Worm (Caenorhabditis elegans) whole organism, L4 larva: ENCODE results near the gene ZK632.9.

ENCODE experiments used
- D1046.2 ChIP-seq: fragments of 200-800 bp; sonication (Bioruptor generic); IDR thresholded peaks from 2 replicates; pipeline ENCODE4 v1.3.6; 2022; ENCODE audit warnings: missing genetic modification characterization, missing compliant biosample characterization
- F26F4.8 ChIP-seq: fragments of 200-800 bp; sonication (Bioruptor generic); conservative IDR thresholded peaks from 2 replicates; pipeline ENCODE4 v1.3.6; 2022; ENCODE audit warnings: missing genetic modification characterization, missing compliant biosample characterization
- F37D6.2 ChIP-seq: sonication (generic microtip); optimal IDR thresholded peaks from 2 replicates; lab custom pipeline; 2016; ENCODE audit warnings: mild to moderate bottlenecking, missing genetic modification characterization, missing compliant biosample characterization
- R02D3.7 ChIP-seq: fragments of 150-350 bp; sonication (generic microtip); optimal IDR thresholded peaks from 3 replicates; lab custom pipeline; 2014; ENCODE audit warnings: missing biosample characterization, missing genetic modification characterization
- T20F7.1 ChIP-seq: fragments of 200-800 bp; sonication (Bioruptor generic); optimal IDR thresholded peaks from 2 replicates; lab custom pipeline; 2018; ENCODE audit warnings: mild to moderate bottlenecking, missing genetic modification characterization, missing compliant biosample characterization
- Y105C5A.15 ChIP-seq: fragments of 200-800 bp; sonication (Bioruptor generic); IDR thresholded peaks from 2 replicates; pipeline ENCODE4 v1.3.6; 2022; ENCODE audit warnings: missing genetic modification characterization, missing compliant biosample characterization
- Y48G9A.11 ChIP-seq: fragments of 200-800 bp; sonication (Bioruptor generic); IDR thresholded peaks from 2 replicates; pipeline ENCODE4 v1.3.6; 2022; ENCODE audit warnings: missing genetic modification reagents, missing genetic modification characterization, missing compliant biosample characterization
- ZK337.2 ChIP-seq: fragments of 200-800 bp; sonication (Bioruptor generic); IDR thresholded peaks from 2 replicates; pipeline ENCODE4 v1.3.6; 2022; ENCODE audit warnings: missing genetic modification reagents, missing genetic modification characterization, missing compliant biosample characterization
- ZK546.5 ChIP-seq, 2 experiments: sonication (generic microtip); optimal IDR thresholded peaks; 2 replicates each; lab custom pipeline; 2017; ENCODE audit warnings: missing biosample characterization in 2 of 2, missing genetic modification characterization in 2 of 2
- aha-1 ChIP-seq: fragments of 150-350 bp; peaks from one replicate; lab custom pipeline; 2014; ENCODE audit warnings: missing biosample characterization, missing genetic modification characterization
- ama-1 ChIP-seq: fragments of 150-350 bp; optimal IDR thresholded peaks from 2 replicates; lab custom pipeline; 2014; ENCODE audit warnings: inconsistent platforms, mixed read lengths
- arid-1 ChIP-seq: fragments of 200-800 bp; sonication (Bioruptor generic); conservative IDR thresholded peaks from 2 replicates; pipeline ENCODE4 v1.3.6; 2022; ENCODE audit warnings: missing genetic modification reagents, missing genetic modification characterization, missing compliant biosample characterization
- ces-1 ChIP-seq: fragments of 150-350 bp; sonication (generic microtip); optimal IDR thresholded peaks from 4 replicates; lab custom pipeline; 2014; ENCODE audit warnings: missing biosample characterization, missing genetic modification reagents, missing genetic modification characterization
- daf-16 ChIP-seq, 3 experiments: sonication (generic microtip); optimal IDR thresholded peaks; 2 replicates each; lab custom pipeline; 2016 to 2017; ENCODE audit warnings: missing genetic modification characterization in 3 of 3, missing genetic modification reagents in 3 of 3, mild to moderate bottlenecking in 2 of 3, missing compliant biosample characterization in 2 of 3, missing biosample characterization in 1 of 3, moderate library complexity in 1 of 3
- daf-19 ChIP-seq: fragments of 200-800 bp; sonication (Bioruptor generic); conservative IDR thresholded peaks from 2 replicates; pipeline ENCODE4 v1.3.6; 2022; ENCODE audit warnings: missing genetic modification characterization, missing compliant biosample characterization
- dmd-9 ChIP-seq: fragments of 200-800 bp; sonication (Bioruptor generic); IDR thresholded peaks from 2 replicates; pipeline ENCODE4 v1.3.6; 2022; ENCODE audit warnings: missing genetic modification reagents, missing genetic modification characterization, missing compliant biosample characterization
- dpl-1 ChIP-seq: fragments of 150-350 bp; optimal IDR thresholded peaks from 2 replicates; lab custom pipeline; 2014; ENCODE audit warnings: missing biosample characterization, missing genetic modification reagents, missing genetic modification characterization
- duxl-1 ChIP-seq: sonication (generic microtip); optimal IDR thresholded peaks from 2 replicates; lab custom pipeline; 2016; ENCODE audit warnings: mild to moderate bottlenecking, missing genetic modification characterization, moderate library complexity, missing compliant biosample characterization; ENCODE audit not compliant: poor library complexity
- dve-1 ChIP-seq: sonication (generic microtip); optimal IDR thresholded peaks from 2 replicates; lab custom pipeline; 2017; ENCODE audit warnings: antibody characterized with exemption, mild to moderate bottlenecking, missing genetic modification characterization, missing compliant biosample characterization; ENCODE audit not compliant: insufficient read depth
- egl-27 ChIP-seq: sonication (generic microtip); optimal IDR thresholded peaks from 3 replicates; lab custom pipeline; 2017; ENCODE audit warnings: missing biosample characterization, missing genetic modification reagents, missing genetic modification characterization
- fkh-10 ChIP-seq: fragments of 150-350 bp; optimal IDR thresholded peaks from 2 replicates; lab custom pipeline; 2014; ENCODE audit warnings: missing biosample characterization, missing genetic modification reagents, missing genetic modification characterization
- gei-8 ChIP-seq: fragments of 200-800 bp; sonication (Bioruptor generic); optimal IDR thresholded peaks from 2 replicates; lab custom pipeline; 2018; ENCODE audit warnings: mild to moderate bottlenecking, missing genetic modification characterization, missing compliant biosample characterization
- hif-1 ChIP-seq, 2 experiments: sonication (generic microtip); optimal IDR thresholded peaks; 2 replicates each; lab custom pipeline; 2016 to 2017; ENCODE audit warnings: missing compliant biosample characterization in 2 of 2, missing genetic modification characterization in 2 of 2, missing genetic modification reagents in 2 of 2, missing genotype in 2 of 2, mild to moderate bottlenecking in 1 of 2
- hmg-1.1 ChIP-seq: fragments of 200-800 bp; sonication (Bioruptor generic); IDR thresholded peaks from 2 replicates; pipeline ENCODE4 v1.3.6; 2022; ENCODE audit warnings: missing genetic modification reagents, missing genetic modification characterization, missing compliant biosample characterization
- jun-1 ChIP-seq: fragments of 150-350 bp; optimal IDR thresholded peaks from 2 replicates; lab custom pipeline; 2014; ENCODE audit warnings: missing biosample characterization, missing genetic modification reagents, missing genetic modification characterization
- lin-15B ChIP-seq: fragments of 150-350 bp; sonication (generic microtip); optimal IDR thresholded peaks from 3 replicates; lab custom pipeline; 2014; ENCODE audit warnings: missing biosample characterization, missing genetic modification characterization
- lin-38 ChIP-seq: fragments of 200-800 bp; sonication (Bioruptor generic); IDR thresholded peaks from 2 replicates; pipeline ENCODE4 v1.3.6; 2022; ENCODE audit warnings: missing genetic modification reagents, missing genetic modification characterization, missing compliant biosample characterization
- lsy-2 ChIP-seq, 2 experiments: fragments of 150-350 bp in 1 of 2; sonication (generic microtip) in 1 of 2; optimal IDR thresholded peaks; 2 replicates each; lab custom pipeline; 2014 to 2017; ENCODE audit warnings: missing biosample characterization in 2 of 2, missing genetic modification characterization in 2 of 2
- madf-5 ChIP-seq, 2 experiments: fragments of 200-800 bp; sonication (Bioruptor generic); IDR thresholded peaks; 2 replicates each; pipeline ENCODE4 v1.3.6; 2022; ENCODE audit warnings: missing compliant biosample characterization in 2 of 2, missing genetic modification characterization in 2 of 2
- madf-9 ChIP-seq: fragments of 200-800 bp; sonication (Bioruptor generic); conservative IDR thresholded peaks from 2 replicates; pipeline ENCODE4 v1.3.6; 2022; ENCODE audit warnings: missing genetic modification reagents, missing genetic modification characterization, missing compliant biosample characterization
- mep-1 ChIP-seq: fragments of 150-350 bp; sonication (generic microtip); optimal IDR thresholded peaks from 3 replicates; lab custom pipeline; 2014; ENCODE audit warnings: missing biosample characterization, missing genetic modification characterization
- mes-2 ChIP-seq: sonication (generic microtip); optimal IDR thresholded peaks from 2 replicates; lab custom pipeline; 2016; ENCODE audit warnings: missing genotype, mild to moderate bottlenecking, missing genetic modification characterization, missing compliant biosample characterization; ENCODE audit not compliant: poor library complexity, severe bottlenecking
- nhr-102 ChIP-seq: sonication (generic microtip); optimal IDR thresholded peaks from 2 replicates; lab custom pipeline; 2016; ENCODE audit warnings: mild to moderate bottlenecking, missing genetic modification characterization, moderate library complexity, missing compliant biosample characterization
- nhr-237 ChIP-seq: sonication (generic microtip); optimal IDR thresholded peaks from 2 replicates; lab custom pipeline; 2017; ENCODE audit warnings: missing biosample characterization, missing genetic modification characterization
- nhr-25 ChIP-seq: sonication (generic microtip); optimal IDR thresholded peaks from 2 replicates; lab custom pipeline; 2017; ENCODE audit warnings: missing genetic modification characterization, mild to moderate bottlenecking, missing compliant biosample characterization, antibody characterized with exemption, moderate library complexity, borderline replicate concordance; ENCODE audit not compliant: insufficient read depth
- nhr-28 ChIP-seq: fragments of 150-350 bp; optimal IDR thresholded peaks from 2 replicates; lab custom pipeline; 2014; ENCODE audit warnings: missing biosample characterization, missing genetic modification characterization
- nhr-6 ChIP-seq: fragments of 150-350 bp; optimal IDR thresholded peaks from 2 replicates; lab custom pipeline; 2014; ENCODE audit warnings: missing biosample characterization, missing genetic modification characterization
- pha-4 ChIP-seq, 2 experiments: fragments of 150-350 bp in 1 of 2; fragments of 200-800 bp in 1 of 2; sonication (Bioruptor generic) in 1 of 2; IDR thresholded peaks in 1 of 2; optimal IDR thresholded peaks in 1 of 2; 2 replicates each; pipeline versions ENCODE4 v1.3.6 to Lab custom; 2014 to 2022; ENCODE audit warnings: missing genetic modification characterization in 2 of 2, missing genetic modification reagents in 2 of 2, missing biosample characterization in 1 of 2, missing compliant biosample characterization in 1 of 2
- php-3 ChIP-seq: fragments of 200-800 bp; sonication (Bioruptor generic); IDR thresholded peaks from 2 replicates; pipeline ENCODE4 v1.3.6; 2022; ENCODE audit warnings: missing genetic modification reagents, missing genetic modification characterization, missing compliant biosample characterization
- pqm-1 ChIP-seq: sonication (generic microtip); optimal IDR thresholded peaks from 2 replicates; lab custom pipeline; 2017; ENCODE audit warnings: missing biosample characterization, missing genetic modification characterization
- sdz-12 ChIP-seq: fragments of 200-800 bp; sonication (Bioruptor generic); optimal IDR thresholded peaks from 2 replicates; lab custom pipeline; 2018; ENCODE audit warnings: mild to moderate bottlenecking, missing genetic modification characterization, missing compliant biosample characterization
- snpc-1.2 ChIP-seq: fragments of 200-800 bp; sonication (Bioruptor generic); IDR thresholded peaks from 2 replicates; pipeline ENCODE4 v1.3.6; 2022; ENCODE audit warnings: missing genetic modification reagents, missing genetic modification characterization, missing compliant biosample characterization
- snpc-4 ChIP-seq: fragments of 150-350 bp; optimal IDR thresholded peaks from 2 replicates; lab custom pipeline; 2014; ENCODE audit warnings: missing biosample characterization, missing genetic modification characterization
- spr-3 ChIP-seq: fragments of 200-800 bp; sonication (Bioruptor generic); optimal IDR thresholded peaks from 2 replicates; lab custom pipeline; 2018; ENCODE audit warnings: mild to moderate bottlenecking, missing genetic modification characterization, missing compliant biosample characterization
- tag-97 ChIP-seq: fragments of 200-800 bp; sonication (Bioruptor generic); IDR thresholded peaks from 2 replicates; pipeline ENCODE4 v1.3.6; 2022; ENCODE audit warnings: missing genetic modification characterization, missing compliant biosample characterization
- unc-130 ChIP-seq: sonication (generic microtip); optimal IDR thresholded peaks from 2 replicates; lab custom pipeline; 2016; ENCODE audit warnings: missing genetic modification reagents, missing genetic modification characterization, missing compliant biosample characterization
- unc-62 ChIP-seq, 3 experiments: fragments of 150-350 bp in 1 of 3; sonication (generic microtip); optimal IDR thresholded peaks in 2 of 3; peaks in 1 of 3; 1 replicate in 1 of 3; 2 replicates in 2 of 3; lab custom pipeline; 2014 to 2017; ENCODE audit warnings: missing biosample characterization in 3 of 3, missing genetic modification characterization in 3 of 3, missing genetic modification reagents in 3 of 3, missing genotype in 1 of 3

Gene ZK632.9

ce11 chrIII:9867780-9868503 lies 42.7 kb upstream of the ZK632.9 start, which contains the start of gene dhhc-4:
Gene dhhc-4, minus strand, starts transcription at chrIII:9867792.
- peak in 1 of 2 experiments; percentile 10 for TF ChIP-seq daf-16 (GFP tag; optimal IDR thresholded peaks at IDR 0.05; lab: Kevin White, UChicago)
- TF ChIP-seq daf-16 (tag; optimal IDR thresholded peaks at IDR 0.05; lab: Kevin White, UChicago) = no peak
- no peak for TF ChIP-seq ZK546.5 (tag; optimal IDR thresholded peaks at IDR 0.05; lab: Kevin White, UChicago)
- peak; percentile 94 for TF ChIP-seq ZK337.2 (GFP tag; lab: Robert Waterston, UW)
- TF ChIP-seq daf-19 (GFP tag; lab: Robert Waterston, UW) = 0 out of 2 replicates have a peak, but pooled peaks have one; percentile 14
- TF ChIP-seq dve-1 (tag; lab: Kevin White, UChicago) = no peak
- peak; percentile 54; the same call in 1 of the 2 replicates for TF ChIP-seq Y48G9A.11 (GFP tag; lab: Robert Waterston, UW)
- TF ChIP-seq sdz-12 (GFP tag; lab: Kevin White, UChicago) = peak; percentile 54
- TF ChIP-seq F37D6.2 = peak; percentile 19
- no peak for TF ChIP-seq D1046.2 (GFP tag; lab: Robert Waterston, UW)
- TF ChIP-seq ces-1 (GFP tag; lab: Kevin White, UChicago) = no peak
- peak; percentile 11 for TF ChIP-seq T20F7.1 (GFP tag; lab: Kevin White, UChicago)
- TF ChIP-seq ama-1 (lab: Kevin White, UChicago) = no peak
- TF ChIP-seq madf-9 (GFP tag; lab: Robert Waterston, UW) = no peak; the same call in 1 of the 2 replicates
- no peak; the same call in none of the 2 replicates for TF ChIP-seq lin-38 (GFP tag; lab: Robert Waterston, UW)
- peak; percentile 57 for TF ChIP-seq nhr-102 (tag; lab: Kevin White, UChicago)
- no peak for TF ChIP-seq egl-27 (tag; lab: Kevin White, UChicago)
- TF ChIP-seq gei-8 (GFP tag; lab: Kevin White, UChicago) = no peak
- no peak; the same call in 1 of the 2 replicates for TF ChIP-seq php-3 (GFP tag; lab: Robert Waterston, UW)
- peak; percentile 94 for TF ChIP-seq dpl-1 (GFP tag; lab: Kevin White, UChicago)
- peak; percentile 71 for TF ChIP-seq nhr-6 (tag; lab: Kevin White, UChicago)
- no peak for TF ChIP-seq spr-3 (GFP tag; lab: Kevin White, UChicago)
- TF ChIP-seq hmg-1.1 (GFP tag; lab: Robert Waterston, UW) = no peak
- peak in 1 of 2 experiments; percentile 91 for TF ChIP-seq hif-1 (tag; optimal IDR thresholded peaks at IDR 0.05; lab: Kevin White, UChicago)
- no peak for TF ChIP-seq lin-15B (tag; lab: Kevin White, UChicago)
- TF ChIP-seq F26F4.8 (GFP tag; lab: Robert Waterston, UW) = no peak
- TF ChIP-seq pqm-1 (tag; lab: Kevin White, UChicago) = peak; percentile 5
- TF ChIP-seq arid-1 = no peak
- TF ChIP-seq mes-2 (tag; lab: Kevin White, UChicago) = peak; percentile 99
- TF ChIP-seq unc-130 (GFP tag; lab: Kevin White, UChicago) = peak; percentile 89
- TF ChIP-seq jun-1 (tag; lab: Kevin White, UChicago) = no peak
- peak; percentile 39 for TF ChIP-seq duxl-1
- no peak for TF ChIP-seq pha-4 (GFP tag; IDR thresholded peaks at IDR 0.05; lab: Robert Waterston, UW)
- TF ChIP-seq pha-4 (tag; optimal IDR thresholded peaks at IDR 0.05; lab: Kevin White, UChicago) = no peak
- TF ChIP-seq madf-5 (GFP tag; IDR thresholded peaks at IDR 0.05; lab: Robert Waterston, UW) = no peak; a peak in 1 of 4 replicates
- peak; percentile 48 for TF ChIP-seq mep-1 (tag; lab: Kevin White, UChicago)
- peak in 1 of 2 experiments; percentile 59 for TF ChIP-seq unc-62 (GFP tag; optimal IDR thresholded peaks at IDR 0.05 in 1 of 2; lab: Kevin White, UChicago)
- TF ChIP-seq unc-62 (tag; optimal IDR thresholded peaks at IDR 0.05; lab: Kevin White, UChicago) = no peak
- TF ChIP-seq nhr-237 (tag; lab: Kevin White, UChicago) = no peak
- peak; percentile 79 for TF ChIP-seq dmd-9
- no peak for TF ChIP-seq Y105C5A.15 (GFP tag; lab: Robert Waterston, UW)
- no peak for TF ChIP-seq snpc-1.2 (GFP tag; lab: Robert Waterston, UW)
- TF ChIP-seq tag-97 (GFP tag; lab: Robert Waterston, UW) = 0 out of 2 replicates have a peak, but pooled peaks have one; percentile 58
- TF ChIP-seq lsy-2 (tag; optimal IDR thresholded peaks at IDR 0.05; lab: Kevin White, UChicago) = peak in 1 of 2 experiments; percentile 71
- TF ChIP-seq aha-1 (tag; lab: Kevin White, UChicago) = peak; percentile 13
- no peak for TF ChIP-seq R02D3.7
- no peak for TF ChIP-seq snpc-4 (tag; lab: Kevin White, UChicago)
- no peak for TF ChIP-seq nhr-25 (tag; lab: Kevin White, UChicago)
- no peak for TF ChIP-seq fkh-10 (GFP tag; lab: Kevin White, UChicago)
- no peak for TF ChIP-seq nhr-28 (tag; lab: Kevin White, UChicago)
